Worm (Caenorhabditis elegans) whole organism, L4 larva: ENCODE measurements around the gene ZK1098.3.
A peak's percentile ranks its signal among the peaks of the same experiment; 100 is the strongest.

Experiments used
- F10B5.3 ChIP-seq: sonication (generic microtip); optimal IDR thresholded peaks from 2 replicates; lab custom pipeline; 2016; ENCODE audit warnings: mild to moderate bottlenecking, missing genetic modification characterization, missing compliant biosample characterization
- T20F7.1 ChIP-seq: fragments of 200-800 bp; sonication (Bioruptor generic); optimal IDR thresholded peaks from 2 replicates; lab custom pipeline; 2018; ENCODE audit warnings: mild to moderate bottlenecking, missing genetic modification characterization, missing compliant biosample characterization
- Y48G9A.11 ChIP-seq: fragments of 200-800 bp; sonication (Bioruptor generic); IDR thresholded peaks from 2 replicates; pipeline ENCODE4 v1.3.6; 2022; ENCODE audit warnings: missing genetic modification reagents, missing genetic modification characterization, missing compliant biosample characterization
- ZK337.2 ChIP-seq: fragments of 200-800 bp; sonication (Bioruptor generic); IDR thresholded peaks from 2 replicates; pipeline ENCODE4 v1.3.6; 2022; ENCODE audit warnings: missing genetic modification reagents, missing genetic modification characterization, missing compliant biosample characterization
- aly-2 ChIP-seq: sonication (generic microtip); optimal IDR thresholded peaks from 2 replicates; lab custom pipeline; 2018; ENCODE audit warnings: missing biosample characterization, missing genetic modification characterization
- ama-1 ChIP-seq: fragments of 150-350 bp; optimal IDR thresholded peaks from 2 replicates; lab custom pipeline; 2014; ENCODE audit warnings: inconsistent platforms, mixed read lengths
- arid-1 ChIP-seq: fragments of 200-800 bp; sonication (Bioruptor generic); conservative IDR thresholded peaks from 2 replicates; pipeline ENCODE4 v1.3.6; 2022; ENCODE audit warnings: missing genetic modification reagents, missing genetic modification characterization, missing compliant biosample characterization
- ceh-28 ChIP-seq: fragments of 150-350 bp; optimal IDR thresholded peaks from 2 replicates; lab custom pipeline; 2014; ENCODE audit warnings: missing biosample characterization, missing genetic modification reagents, missing genetic modification characterization
- ceh-32 ChIP-seq: sonication (generic microtip); optimal IDR thresholded peaks from 2 replicates; lab custom pipeline; 2016; ENCODE audit warnings: mild to moderate bottlenecking, missing genetic modification characterization, missing compliant biosample characterization; ENCODE audit not compliant: poor library complexity
- ceh-44 ChIP-seq: fragments of 200-800 bp; sonication (Bioruptor generic); IDR thresholded peaks from 2 replicates; pipeline ENCODE4 v1.3.6; 2022; ENCODE audit warnings: missing genetic modification reagents, missing genetic modification characterization, missing compliant biosample characterization
- ctbp-1 ChIP-seq: fragments of 200-800 bp; sonication (Bioruptor generic); IDR thresholded peaks from 2 replicates; pipeline ENCODE4 v1.3.6; 2022; ENCODE audit warnings: missing genetic modification reagents, missing genetic modification characterization, missing compliant biosample characterization
- daf-16 ChIP-seq, 3 experiments: sonication (generic microtip); optimal IDR thresholded peaks; 2 replicates each; lab custom pipeline; 2016 to 2017; ENCODE audit warnings: missing genetic modification characterization in 3 of 3, missing genetic modification reagents in 3 of 3, mild to moderate bottlenecking in 2 of 3, missing compliant biosample characterization in 2 of 3, missing biosample characterization in 1 of 3, moderate library complexity in 1 of 3
- dmd-9 ChIP-seq: fragments of 200-800 bp; sonication (Bioruptor generic); IDR thresholded peaks from 2 replicates; pipeline ENCODE4 v1.3.6; 2022; ENCODE audit warnings: missing genetic modification reagents, missing genetic modification characterization, missing compliant biosample characterization
- dpl-1 ChIP-seq: fragments of 150-350 bp; optimal IDR thresholded peaks from 2 replicates; lab custom pipeline; 2014; ENCODE audit warnings: missing biosample characterization, missing genetic modification reagents, missing genetic modification characterization
- dve-1 ChIP-seq: sonication (generic microtip); optimal IDR thresholded peaks from 2 replicates; lab custom pipeline; 2017; ENCODE audit warnings: antibody characterized with exemption, mild to moderate bottlenecking, missing genetic modification characterization, missing compliant biosample characterization; ENCODE audit not compliant: insufficient read depth
- fkh-10 ChIP-seq: fragments of 150-350 bp; optimal IDR thresholded peaks from 2 replicates; lab custom pipeline; 2014; ENCODE audit warnings: missing biosample characterization, missing genetic modification reagents, missing genetic modification characterization
- fos-1 ChIP-seq: fragments of 150-350 bp; optimal IDR thresholded peaks from 2 replicates; lab custom pipeline; 2014; ENCODE audit warnings: missing biosample characterization, missing genetic modification characterization
- hif-1 ChIP-seq, 2 experiments: sonication (generic microtip); optimal IDR thresholded peaks; 2 replicates each; lab custom pipeline; 2016 to 2017; ENCODE audit warnings: missing compliant biosample characterization in 2 of 2, missing genetic modification characterization in 2 of 2, missing genetic modification reagents in 2 of 2, missing genotype in 2 of 2, mild to moderate bottlenecking in 1 of 2
- hlh-11 ChIP-seq: fragments of 200-800 bp; sonication (Bioruptor generic); optimal IDR thresholded peaks from 2 replicates; lab custom pipeline; 2018; ENCODE audit warnings: mild to moderate bottlenecking, missing genetic modification characterization, missing compliant biosample characterization
- hlh-30 ChIP-seq: sonication (generic microtip); optimal IDR thresholded peaks from 2 replicates; lab custom pipeline; 2017; ENCODE audit warnings: antibody characterized with exemption, mild to moderate bottlenecking, missing genetic modification characterization, missing compliant biosample characterization; ENCODE audit not compliant: insufficient read depth
- jun-1 ChIP-seq: fragments of 150-350 bp; optimal IDR thresholded peaks from 2 replicates; lab custom pipeline; 2014; ENCODE audit warnings: missing biosample characterization, missing genetic modification reagents, missing genetic modification characterization
- lim-7 ChIP-seq: fragments of 200-800 bp; sonication (Bioruptor generic); IDR thresholded peaks from 2 replicates; pipeline ENCODE4 v1.3.6; 2022; ENCODE audit warnings: missing genetic modification characterization, missing compliant biosample characterization
- lin-1 ChIP-seq: fragments of 200-800 bp; sonication (Bioruptor generic); IDR thresholded peaks from 2 replicates; pipeline ENCODE4 v1.3.6; 2022; ENCODE audit warnings: missing genetic modification reagents, missing genetic modification characterization, missing compliant biosample characterization
- lin-15B ChIP-seq: fragments of 150-350 bp; sonication (generic microtip); optimal IDR thresholded peaks from 3 replicates; lab custom pipeline; 2014; ENCODE audit warnings: missing biosample characterization, missing genetic modification characterization
- lin-38 ChIP-seq: fragments of 200-800 bp; sonication (Bioruptor generic); IDR thresholded peaks from 2 replicates; pipeline ENCODE4 v1.3.6; 2022; ENCODE audit warnings: missing genetic modification reagents, missing genetic modification characterization, missing compliant biosample characterization
- lsy-2 ChIP-seq, 2 experiments: fragments of 150-350 bp in 1 of 2; sonication (generic microtip) in 1 of 2; optimal IDR thresholded peaks; 2 replicates each; lab custom pipeline; 2014 to 2017; ENCODE audit warnings: missing biosample characterization in 2 of 2, missing genetic modification characterization in 2 of 2
- mep-1 ChIP-seq: fragments of 150-350 bp; sonication (generic microtip); optimal IDR thresholded peaks from 3 replicates; lab custom pipeline; 2014; ENCODE audit warnings: missing biosample characterization, missing genetic modification characterization
- mes-2 ChIP-seq: sonication (generic microtip); optimal IDR thresholded peaks from 2 replicates; lab custom pipeline; 2016; ENCODE audit warnings: missing genotype, mild to moderate bottlenecking, missing genetic modification characterization, missing compliant biosample characterization; ENCODE audit not compliant: poor library complexity, severe bottlenecking
- mxl-2 ChIP-seq: fragments of 200-800 bp; sonication (Bioruptor generic); conservative IDR thresholded peaks from 2 replicates; pipeline ENCODE4 v1.3.6; 2022; ENCODE audit warnings: missing genetic modification reagents, missing genetic modification characterization, missing compliant biosample characterization
- nhr-111 ChIP-seq: fragments of 200-800 bp; sonication (Bioruptor generic); optimal IDR thresholded peaks from 2 replicates; lab custom pipeline; 2018; ENCODE audit warnings: mild to moderate bottlenecking, missing genetic modification characterization, missing compliant biosample characterization
- nhr-41 ChIP-seq: fragments of 200-800 bp; sonication (Bioruptor generic); IDR thresholded peaks from 2 replicates; pipeline ENCODE4 v1.3.6; 2022; ENCODE audit warnings: missing genetic modification reagents, missing genetic modification characterization, missing compliant biosample characterization
- nhr-42 ChIP-seq: fragments of 200-800 bp; sonication (Bioruptor generic); IDR thresholded peaks from 2 replicates; pipeline ENCODE4 v1.3.6; 2022; ENCODE audit warnings: missing genetic modification characterization, missing compliant biosample characterization
- nhr-77 ChIP-seq: fragments of 150-350 bp; optimal IDR thresholded peaks from 2 replicates; lab custom pipeline; 2014; ENCODE audit warnings: missing biosample characterization, missing genetic modification characterization
- pha-4 ChIP-seq, 2 experiments: fragments of 150-350 bp in 1 of 2; fragments of 200-800 bp in 1 of 2; sonication (Bioruptor generic) in 1 of 2; IDR thresholded peaks in 1 of 2; optimal IDR thresholded peaks in 1 of 2; 2 replicates each; pipeline versions ENCODE4 v1.3.6 to Lab custom; 2014 to 2022; ENCODE audit warnings: missing genetic modification characterization in 2 of 2, missing genetic modification reagents in 2 of 2, missing biosample characterization in 1 of 2, missing compliant biosample characterization in 1 of 2
- php-3 ChIP-seq: fragments of 200-800 bp; sonication (Bioruptor generic); IDR thresholded peaks from 2 replicates; pipeline ENCODE4 v1.3.6; 2022; ENCODE audit warnings: missing genetic modification reagents, missing genetic modification characterization, missing compliant biosample characterization
- sdz-12 ChIP-seq: fragments of 200-800 bp; sonication (Bioruptor generic); optimal IDR thresholded peaks from 2 replicates; lab custom pipeline; 2018; ENCODE audit warnings: mild to moderate bottlenecking, missing genetic modification characterization, missing compliant biosample characterization
- skn-1 ChIP-seq: fragments of 150-350 bp; optimal IDR thresholded peaks from 2 replicates; lab custom pipeline; 2014; ENCODE audit warnings: missing biosample characterization, missing genetic modification characterization
- vab-7 ChIP-seq: fragments of 200-800 bp; sonication (Bioruptor generic); IDR thresholded peaks from 2 replicates; pipeline ENCODE4 v1.3.6; 2022; ENCODE audit warnings: missing genetic modification reagents, missing genetic modification characterization, missing compliant biosample characterization
- zfp-2 ChIP-seq: sonication (generic microtip); optimal IDR thresholded peaks from 2 replicates; lab custom pipeline; 2016; ENCODE audit warnings: mild to moderate bottlenecking, missing genetic modification characterization, missing compliant biosample characterization
- ztf-11 ChIP-seq: fragments of 150-350 bp; optimal IDR thresholded peaks from 2 replicates; lab custom pipeline; 2014; ENCODE audit warnings: missing biosample characterization, missing genetic modification characterization

Gene ZK1098.3

DNA sequence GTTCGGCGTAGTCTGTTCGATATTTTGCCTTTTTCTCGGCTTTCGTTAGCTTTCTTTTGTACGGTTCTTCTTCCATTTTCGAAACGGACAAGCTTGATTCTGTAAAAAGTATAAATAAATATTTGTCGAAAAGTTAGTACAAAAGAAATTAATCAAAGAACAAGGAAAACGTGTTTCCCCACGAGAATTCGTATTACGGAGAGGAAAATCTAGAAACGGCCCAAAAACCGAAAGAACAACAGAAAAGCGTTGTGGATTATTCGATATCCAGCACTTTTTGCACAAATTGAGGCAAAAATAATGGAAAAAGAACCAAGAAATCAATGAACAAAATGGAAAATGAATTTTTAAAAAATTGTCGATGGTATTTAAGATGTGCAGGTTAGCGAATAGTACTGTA is 3.8 kb upstream of the ZK1098.3 start, which contains the start of gene mut-7:
Gene mut-7 (minus strand): TSS at position 101 of the 400 bp plus-strand sequence.
- TF ChIP-seq T20F7.1 (GFP tag; lab: Kevin White, UChicago) (no peak), hlh-11 (tag; lab: Kevin White, UChicago) (no peak), vab-7 (GFP tag; lab: Robert Waterston, UW) (no peak), zfp-2 (tag; lab: Kevin White, UChicago) (no peak), nhr-111 (GFP tag; lab: Kevin White, UChicago) (no peak), ama-1 (lab: Kevin White, UChicago) (no peak), nhr-41 (GFP tag; lab: Robert Waterston, UW) (no peak), pha-4 (GFP tag; IDR thresholded peaks at IDR 0.05; lab: Robert Waterston, UW) (no peak), pha-4 (tag; optimal IDR thresholded peaks at IDR 0.05; lab: Kevin White, UChicago) (no peak), ZK337.2 (GFP tag; lab: Robert Waterston, UW) (no peak), daf-16 (GFP tag; optimal IDR thresholded peaks at IDR 0.05; lab: Kevin White, UChicago) (no peak), daf-16 (tag; optimal IDR thresholded peaks at IDR 0.05; lab: Kevin White, UChicago) (no peak), php-3 (GFP tag; lab: Robert Waterston, UW) (no peak), ztf-11 (tag; lab: Kevin White, UChicago) (no peak), fos-1 (tag; lab: Kevin White, UChicago) (no peak), nhr-77 (no peak)
- TF ChIP-seq, all 104 proteins: peak for 0

DNA sequence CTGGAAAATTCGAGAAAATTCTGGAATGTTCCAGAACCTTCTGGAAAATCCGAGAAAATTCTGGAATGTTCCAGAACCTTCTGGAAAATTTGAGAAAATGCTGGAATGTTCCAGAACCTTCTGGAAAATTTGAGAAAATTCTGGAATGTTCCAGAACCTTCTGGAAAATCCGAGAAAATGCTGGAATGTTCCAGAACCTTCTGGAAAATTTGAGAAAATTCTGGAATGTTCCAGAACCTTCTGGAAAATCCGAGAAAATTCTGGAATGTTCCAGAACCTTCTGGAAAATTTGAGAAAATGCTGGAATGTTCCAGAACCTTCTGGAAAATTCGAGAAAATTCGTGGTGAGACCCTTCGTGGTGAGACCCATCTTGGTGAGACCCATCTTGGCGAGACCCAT is 4.3 kb downstream of the ZK1098.3 start:
- peak; percentile 29 for TF ChIP-seq lin-38

DNA sequence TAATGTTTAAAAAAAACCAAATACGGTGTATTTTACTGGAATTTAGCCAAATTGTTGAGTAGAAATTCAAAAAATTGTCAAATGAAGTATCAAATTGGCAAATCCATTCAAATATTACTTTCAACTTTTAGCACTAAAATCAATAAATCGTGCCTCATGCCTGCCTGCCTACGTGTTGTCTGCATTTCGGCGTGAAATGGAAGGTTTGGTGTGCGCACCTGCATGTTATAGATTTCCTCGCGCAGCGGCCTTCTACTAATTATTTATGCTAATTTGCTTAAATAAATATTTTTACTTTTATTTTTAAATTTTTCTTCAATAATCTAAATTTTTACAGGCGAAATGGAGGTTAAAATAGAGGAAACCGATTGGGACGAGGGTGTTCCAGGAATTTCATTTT is 9.7 kb downstream of the ZK1098.3 start, which contains the start of gene ZK1098.2:
Gene ZK1098.2 (plus strand): TSS at position 336 of the 400 bp plus-strand sequence.
- TF ChIP-seq lin-15B (tag; lab: Kevin White, UChicago) (no peak), hif-1 (tag; optimal IDR thresholded peaks at IDR 0.05; lab: Kevin White, UChicago) (peak in 1 of 2 experiments; percentile 50), lin-1 (GFP tag; lab: Robert Waterston, UW) (no peak), skn-1 (tag; lab: Kevin White, UChicago) (no peak), Y48G9A.11 (GFP tag; lab: Robert Waterston, UW) (no peak), arid-1 (GFP tag; lab: Robert Waterston, UW) (no peak), fkh-10 (GFP tag; lab: Kevin White, UChicago) (no peak), fos-1 (tag; lab: Kevin White, UChicago) (no peak), php-3 (GFP tag; lab: Robert Waterston, UW) (no peak), nhr-77 (no peak), lim-7 (no peak), ceh-44 (GFP tag; lab: Robert Waterston, UW) (no peak), hlh-30 (tag; lab: Kevin White, UChicago) (peak; percentile 68), lin-38 (peak; percentile 51), jun-1 (tag; lab: Kevin White, UChicago) (no peak), ctbp-1 (GFP tag; lab: Robert Waterston, UW) (no peak), mes-2 (peak; percentile 51), aly-2 (tag; lab: Kevin White, UChicago) (no peak), lsy-2 (tag; optimal IDR thresholded peaks at IDR 0.05; lab: Kevin White, UChicago) (peak in 1 of 2 experiments; percentile 62), mep-1 (peak; percentile 11), T20F7.1 (GFP tag; lab: Kevin White, UChicago) (no peak), sdz-12 (no peak), dve-1 (tag; lab: Kevin White, UChicago) (peak; percentile 18), mxl-2 (no peak), dpl-1 (GFP tag; lab: Kevin White, UChicago) (peak; percentile 37), F10B5.3 (tag; lab: Kevin White, UChicago) (no peak), nhr-42 (GFP tag; lab: Robert Waterston, UW) (no peak), ceh-28 (tag; lab: Kevin White, UChicago) (no peak), ceh-32 (no peak), dmd-9 (GFP tag; lab: Robert Waterston, UW) (no peak)
- TF ChIP-seq, all 104 proteins: peak for 8
